Worm (Caenorhabditis elegans) whole organism, L4/young adult: ENCODE measurements around the gene hbl-1.

Experiments used
- W03F9.2 ChIP-seq: fragments of 150-350 bp; optimal IDR thresholded peaks from 2 replicates; lab custom pipeline; 2014; ENCODE audit warnings: missing biosample characterization, missing genetic modification characterization
- dao-5 ChIP-seq: sonication (generic microtip); optimal IDR thresholded peaks from 2 replicates; lab custom pipeline; 2016; ENCODE audit warnings: missing genotype, missing genetic modification characterization, moderate library complexity, missing compliant biosample characterization
- him-1 ChIP-seq: sonication (generic microtip); optimal IDR thresholded peaks from 2 replicates; lab custom pipeline; 2016; ENCODE audit warnings: missing genotype, missing genetic modification reagents, missing genetic modification characterization, missing compliant biosample characterization

DNA sequence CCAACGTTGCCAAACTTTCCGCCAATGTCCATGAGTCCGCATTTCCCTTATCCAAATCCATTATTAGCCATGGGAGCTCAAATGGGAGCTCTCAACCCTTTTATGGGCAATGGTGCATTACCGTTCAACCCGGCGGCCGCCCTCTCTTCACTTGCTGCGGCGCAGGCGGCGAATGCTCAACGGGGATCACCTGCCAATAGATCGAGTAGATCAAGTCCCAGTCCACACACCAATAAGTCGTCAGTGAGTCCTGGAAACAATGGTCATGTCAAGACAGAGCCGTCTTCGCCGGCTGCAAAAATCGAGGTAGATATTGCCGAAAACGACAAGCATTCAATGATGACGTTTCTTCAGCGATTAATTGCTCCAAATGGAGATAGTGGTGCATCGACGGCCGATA, 50.2 kb downstream of the hbl-1 start:
- TF ChIP-seq dao-5 = no peak
- no peak for TF ChIP-seq him-1 (tag; lab: Kevin White, UChicago)
- no peak for TF ChIP-seq W03F9.2 (tag; lab: Kevin White, UChicago)
